Worm (Caenorhabditis elegans) whole organism, L1 larva: ENCODE results near the gene F47B10.5.
A peak's percentile ranks its signal among the peaks of the same experiment; 100 is the strongest.

Source experiments
- efl-1 ChIP-seq, 4 experiments: fragments of 150-350 bp; optimal IDR thresholded peaks in 3 of 4; peaks in 1 of 4; 1 replicate in 1 of 4; 2 replicates in 3 of 4; lab custom pipeline; 2014; ENCODE audit warnings: missing biosample characterization in 2 of 4, missing genetic modification characterization in 2 of 4, missing genetic modification reagents in 2 of 4
- fkh-8 ChIP-seq: sonication (generic microtip); optimal IDR thresholded peaks from 2 replicates; lab custom pipeline; 2016; ENCODE audit warnings: mild to moderate bottlenecking, missing genetic modification characterization, missing compliant biosample characterization
- hlh-17 ChIP-seq: fragments of 200-800 bp; sonication (Bioruptor generic); optimal IDR thresholded peaks from 2 replicates; lab custom pipeline; 2018; ENCODE audit warnings: missing genetic modification characterization, mild to moderate bottlenecking, missing compliant biosample characterization, moderate library complexity, borderline replicate concordance
- lin-15B ChIP-seq: fragments of 150-350 bp; sonication (generic microtip); optimal IDR thresholded peaks from 3 replicates; lab custom pipeline; 2014; ENCODE audit warnings: missing biosample characterization, missing genetic modification characterization
- nhr-28 ChIP-seq: fragments of 150-350 bp; optimal IDR thresholded peaks from 2 replicates; lab custom pipeline; 2014; ENCODE audit warnings: missing biosample characterization, missing genetic modification characterization
- nhr-47 ChIP-seq: sonication (generic microtip); optimal IDR thresholded peaks from 2 replicates; lab custom pipeline; 2016; ENCODE audit warnings: mild to moderate bottlenecking, missing genetic modification characterization, moderate library complexity, missing compliant biosample characterization

ce11 chrX:10877138-10877743 is 13.1 kb downstream of the F47B10.5 start, which contains the start of gene pgp-6:
- no peak for TF ChIP-seq lin-15B (tag; lab: Kevin White, UChicago)
- TF ChIP-seq fkh-8 (tag; lab: Kevin White, UChicago): no peak
- TF ChIP-seq nhr-47 (tag; lab: Kevin White, UChicago): no peak
- no peak for TF ChIP-seq hlh-17 (GFP tag; lab: Kevin White, UChicago)
- TF ChIP-seq efl-1 (optimal IDR thresholded peaks at IDR 0.05; lab: Kevin White, UChicago): no peak
- peak in 1 of 2 experiments; percentile 41 for TF ChIP-seq efl-1 (GFP tag; optimal IDR thresholded peaks at IDR 0.05 in 1 of 2; lab: Kevin White, UChicago)
- no peak for TF ChIP-seq nhr-28
